Worm (Caenorhabditis elegans) whole organism, L2 larva: ENCODE measurements around the gene srh-217.

Experiments used
- C34F6.9 ChIP-seq: fragments of 150-350 bp; optimal IDR thresholded peaks from 2 replicates; lab custom pipeline; 2014; ENCODE audit warnings: missing biosample characterization, missing genetic modification characterization
- ZK546.5 ChIP-seq: sonication (generic microtip); optimal IDR thresholded peaks from 2 replicates; lab custom pipeline; 2017; ENCODE audit warnings: missing biosample characterization, missing genetic modification characterization
- aly-2 ChIP-seq: fragments of 150-350 bp; optimal IDR thresholded peaks from 2 replicates; lab custom pipeline; 2014; ENCODE audit warnings: missing biosample characterization, missing genetic modification characterization
- ama-1 ChIP-seq: fragments of 150-350 bp; optimal IDR thresholded peaks from 2 replicates; lab custom pipeline; 2018; ENCODE audit warnings: inconsistent platforms
- egl-27 ChIP-seq: sonication (generic microtip); optimal IDR thresholded peaks from 3 replicates; lab custom pipeline; 2017; ENCODE audit warnings: missing biosample characterization, missing genetic modification reagents, missing genetic modification characterization
- fos-1 ChIP-seq: fragments of 150-350 bp; optimal IDR thresholded peaks from 2 replicates; lab custom pipeline; 2014; ENCODE audit warnings: missing biosample characterization, missing genetic modification characterization
- gmeb-1 ChIP-seq: fragments of 150-350 bp; optimal IDR thresholded peaks from 2 replicates; lab custom pipeline; 2014; ENCODE audit warnings: missing biosample characterization, missing genetic modification characterization
- lin-11 ChIP-seq: fragments of 150-350 bp; sonication (generic microtip); optimal IDR thresholded peaks from 2 replicates; lab custom pipeline; 2014; ENCODE audit warnings: missing biosample characterization, missing genetic modification characterization, inconsistent platforms, mixed read lengths
- lin-13 ChIP-seq: fragments of 150-350 bp; optimal IDR thresholded peaks from 2 replicates; lab custom pipeline; 2014; ENCODE audit warnings: missing biosample characterization, missing genetic modification reagents, missing genetic modification characterization
- lin-39 ChIP-seq: fragments of 150-350 bp; optimal IDR thresholded peaks from 2 replicates; lab custom pipeline; 2014; ENCODE audit warnings: missing biosample characterization, missing genetic modification reagents, missing genetic modification characterization
- lsy-2 ChIP-seq, 2 experiments: fragments of 150-350 bp in 1 of 2; sonication (generic microtip) in 1 of 2; optimal IDR thresholded peaks; 2 replicates each; lab custom pipeline; 2014 to 2017; ENCODE audit warnings: missing biosample characterization in 2 of 2, missing genetic modification characterization in 2 of 2
- mab-5 ChIP-seq: fragments of 150-350 bp; optimal IDR thresholded peaks from 2 replicates; lab custom pipeline; 2014; ENCODE audit warnings: missing biosample characterization, missing genetic modification characterization
- mbf-1 ChIP-seq: sonication (generic microtip); optimal IDR thresholded peaks from 2 replicates; lab custom pipeline; 2017; ENCODE audit warnings: missing biosample characterization, missing genetic modification characterization
- nhr-10 ChIP-seq: sonication (generic microtip); optimal IDR thresholded peaks from 2 replicates; lab custom pipeline; 2017; ENCODE audit warnings: missing biosample characterization, missing genetic modification characterization
- nhr-11 ChIP-seq: fragments of 150-350 bp; optimal IDR thresholded peaks from 2 replicates; lab custom pipeline; 2014; ENCODE audit warnings: missing biosample characterization, missing genetic modification characterization
- nhr-12 ChIP-seq: fragments of 150-350 bp; optimal IDR thresholded peaks from 2 replicates; lab custom pipeline; 2014; ENCODE audit warnings: missing biosample characterization, missing genetic modification characterization
- nhr-23 ChIP-seq: fragments of 150-350 bp; optimal IDR thresholded peaks from 2 replicates; lab custom pipeline; 2014; ENCODE audit warnings: missing biosample characterization, missing genetic modification reagents, missing genetic modification characterization
- nhr-237 ChIP-seq: fragments of 150-350 bp; optimal IDR thresholded peaks from 2 replicates; lab custom pipeline; 2014; ENCODE audit warnings: missing biosample characterization, missing genetic modification characterization
- nhr-25 ChIP-seq: fragments of 150-350 bp; sonication (generic microtip); optimal IDR thresholded peaks from 3 replicates; lab custom pipeline; 2014; ENCODE audit warnings: missing biosample characterization, missing genetic modification characterization
- nhr-6 ChIP-seq: fragments of 150-350 bp; optimal IDR thresholded peaks from 2 replicates; lab custom pipeline; 2014; ENCODE audit warnings: missing biosample characterization, missing genetic modification characterization
- nhr-77 ChIP-seq: fragments of 150-350 bp; optimal IDR thresholded peaks from 2 replicates; lab custom pipeline; 2014; ENCODE audit warnings: missing biosample characterization, missing genetic modification characterization
- peb-1 ChIP-seq: fragments of 150-350 bp; optimal IDR thresholded peaks from 2 replicates; lab custom pipeline; 2014; ENCODE audit warnings: missing biosample characterization, missing genetic modification characterization
- sem-4 ChIP-seq: fragments of 150-350 bp; optimal IDR thresholded peaks from 2 replicates; lab custom pipeline; 2014; ENCODE audit warnings: missing biosample characterization, missing genetic modification reagents, missing genetic modification characterization
- sma-3 ChIP-seq: sonication (generic microtip); optimal IDR thresholded peaks from 2 replicates; lab custom pipeline; 2016; ENCODE audit warnings: missing genetic modification reagents, missing genetic modification characterization, missing compliant biosample characterization
- sma-9 ChIP-seq, 2 experiments: fragments of 150-350 bp in 1 of 2; sonication (generic microtip) in 1 of 2; optimal IDR thresholded peaks; 2 replicates each; lab custom pipeline; 2014 to 2016; ENCODE audit warnings: missing genetic modification characterization in 2 of 2, mild to moderate bottlenecking in 1 of 2, missing biosample characterization in 1 of 2, missing compliant biosample characterization in 1 of 2, missing genetic modification reagents in 1 of 2, moderate library complexity in 1 of 2
- unc-55 ChIP-seq: fragments of 150-350 bp; sonication (generic microtip); optimal IDR thresholded peaks from 3 replicates; lab custom pipeline; 2014; ENCODE audit warnings: missing biosample characterization, missing genetic modification reagents, missing genetic modification characterization
- unc-62 ChIP-seq: fragments of 150-350 bp; optimal IDR thresholded peaks from 2 replicates; lab custom pipeline; 2014; ENCODE audit warnings: missing biosample characterization, missing genetic modification reagents, missing genetic modification characterization
- zag-1 ChIP-seq: fragments of 150-350 bp; optimal IDR thresholded peaks from 2 replicates; lab custom pipeline; 2014; ENCODE audit warnings: missing biosample characterization, missing genetic modification characterization
- ztf-1 ChIP-seq: fragments of 200-800 bp; sonication (Bioruptor generic); conservative IDR thresholded peaks from 2 replicates; pipeline ENCODE4 v1.3.6; 2022; ENCODE audit warnings: missing genetic modification characterization, missing compliant biosample characterization
- ztf-11 ChIP-seq: sonication (generic microtip); optimal IDR thresholded peaks from 2 replicates; lab custom pipeline; 2017; ENCODE audit warnings: missing biosample characterization, missing genetic modification characterization
- ztf-4 ChIP-seq: fragments of 150-350 bp; optimal IDR thresholded peaks from 2 replicates; lab custom pipeline; 2014; ENCODE audit warnings: missing biosample characterization, missing genetic modification characterization

The srh-217 gene

ce11 chrV:20158223-20158622, 37.1 kb downstream of the srh-217 start, which contains the start of gene F19B2.6:
Gene F19B2.6 (plus strand): TSS chrV:20158523.
- no peak for TF ChIP-seq nhr-10 (tag; lab: Kevin White, UChicago)
- no peak for TF ChIP-seq ZK546.5 (tag; lab: Kevin White, UChicago)
- no peak for TF ChIP-seq sma-3 (GFP tag; lab: Kevin White, UChicago)
- no peak for TF ChIP-seq egl-27 (tag; lab: Kevin White, UChicago)
- TF ChIP-seq mab-5 (tag; lab: Kevin White, UChicago): no peak
- TF ChIP-seq ztf-11 (tag; lab: Kevin White, UChicago): no peak
- TF ChIP-seq nhr-77 (tag; lab: Kevin White, UChicago): no peak
- TF ChIP-seq unc-55 (GFP tag; lab: Kevin White, UChicago): no peak
- TF ChIP-seq nhr-25 (tag; lab: Kevin White, UChicago): no peak
- no peak for TF ChIP-seq zag-1 (tag; lab: Kevin White, UChicago)
- no peak for TF ChIP-seq fos-1 (tag; lab: Kevin White, UChicago)

ce11 chrV:20151855-20152254, 43.5 kb downstream of the srh-217 start:
- TF ChIP-seq lin-11 (tag; lab: Kevin White, UChicago): no peak
- TF ChIP-seq ztf-4 (tag; lab: Kevin White, UChicago): no peak
- TF ChIP-seq lin-39 (tag; lab: Kevin White, UChicago): no peak
- no peak for TF ChIP-seq lin-13 (GFP tag; lab: Kevin White, UChicago)
- no peak for TF ChIP-seq sma-9 (GFP tag; optimal IDR thresholded peaks at IDR 0.05; lab: Kevin White, UChicago)
- TF ChIP-seq sma-9 (tag; optimal IDR thresholded peaks at IDR 0.05; lab: Kevin White, UChicago): no peak
- TF ChIP-seq aly-2 (tag; lab: Kevin White, UChicago): no peak
- TF ChIP-seq mbf-1: no peak

DNA sequence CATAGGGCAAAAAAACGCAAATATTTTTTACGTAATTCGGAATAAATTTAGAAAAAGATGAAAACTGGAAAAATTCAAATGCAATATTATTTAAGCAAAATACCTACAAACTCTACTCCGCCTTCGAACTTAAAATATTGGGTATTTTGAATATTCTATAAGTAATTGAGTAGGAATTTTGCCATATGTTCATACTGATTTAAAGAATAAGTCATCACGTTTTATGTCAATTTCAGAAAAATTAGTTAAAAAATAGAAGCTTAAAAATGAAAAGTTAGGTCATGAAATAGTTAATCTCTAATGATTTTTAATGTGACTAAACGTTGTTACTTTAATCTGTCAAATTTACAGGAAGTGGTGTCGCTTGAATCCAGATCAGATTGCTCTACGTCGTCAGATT, 43.9 kb downstream of the srh-217 start, which contains the start of gene F19B2.7:
F19B2.7 (plus strand) TSS at position 301 of the 400 bp plus-strand sequence.
- TF ChIP-seq nhr-6 (tag; lab: Kevin White, UChicago) (no peak), nhr-77 (tag; lab: Kevin White, UChicago) (no peak), unc-62 (GFP tag; lab: Kevin White, UChicago) (no peak), ama-1 (lab: Kevin White, UChicago) (no peak), ztf-1 (GFP tag; lab: Robert Waterston, UW) (no peak), C34F6.9 (tag; lab: Kevin White, UChicago) (no peak)
- TF ChIP-seq, all 48 proteins: peak for 0

ce11 chrV:20147662-20148245, 47.6 kb downstream of the srh-217 start, which contains the start of gene Y113G7A.13:
Gene Y113G7A.13 (plus strand): TSS chrV:20148195.
- TF ChIP-seq gmeb-1 (peak; percentile 35), nhr-12 (no peak), sem-4 (tag; lab: Kevin White, UChicago) (no peak), lsy-2 (tag; optimal IDR thresholded peaks at IDR 0.05; lab: Kevin White, UChicago) (no peak), fos-1 (tag; lab: Kevin White, UChicago) (peak; percentile 75), nhr-23 (no peak), peb-1 (tag; lab: Kevin White, UChicago) (no peak), nhr-11 (tag; lab: Kevin White, UChicago) (no peak)

DNA sequence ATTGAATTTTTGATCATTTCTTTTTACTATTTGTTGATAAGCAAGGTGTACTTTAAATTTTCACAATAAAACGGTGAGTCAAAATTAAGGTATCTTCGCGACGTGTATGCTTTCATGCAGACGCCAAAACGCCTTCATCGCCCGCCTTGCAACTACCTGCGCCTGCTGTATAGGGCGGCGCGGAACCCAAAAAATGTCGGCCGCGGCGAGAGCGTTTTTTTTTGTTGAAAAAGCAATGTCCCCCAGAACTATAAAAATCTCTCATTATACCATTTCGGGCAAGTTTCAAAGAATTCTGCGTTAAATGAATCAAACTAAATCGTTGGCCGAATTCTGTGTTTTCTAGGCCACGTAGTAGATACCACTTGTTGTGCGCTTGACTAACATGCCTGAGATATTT, 51.6 kb downstream of the srh-217 start:
- TF ChIP-seq nhr-237 (no peak), unc-62 (GFP tag; lab: Kevin White, UChicago) (no peak), zag-1 (tag; lab: Kevin White, UChicago) (no peak), lsy-2 (tag; optimal IDR thresholded peaks at IDR 0.05; lab: Kevin White, UChicago) (no peak)
